Fruit fly (Drosophila melanogaster) whole organism, wandering third instar larva: ENCODE results near the gene Shc.

Source experiments
- Abd-B ChIP-seq: fragments of >200 bp; optimal IDR thresholded peaks from 2 replicates; lab custom pipeline; 2017; ENCODE audit warnings: missing biosample characterization, missing genetic modification characterization
- CG32264 ChIP-seq: fragments of 200-800 bp; sonication (Bioruptor generic); optimal IDR thresholded peaks from 2 replicates; lab custom pipeline; 2016; ENCODE audit warnings: missing biosample characterization, missing genetic modification characterization
- CG9705 ChIP-seq: fragments of 200-800 bp; sonication (Bioruptor generic); optimal IDR thresholded peaks from 2 replicates; lab custom pipeline; 2018; ENCODE audit warnings: missing biosample characterization, mild to moderate bottlenecking, missing genetic modification characterization
- CrebA ChIP-seq: fragments of 200-800 bp; sonication (Bioruptor generic); optimal IDR thresholded peaks from 2 replicates; lab custom pipeline; 2016; ENCODE audit warnings: missing biosample characterization, mild to moderate bottlenecking, missing genetic modification characterization, borderline replicate concordance
- Dfd ChIP-seq: fragments of >200 bp; optimal IDR thresholded peaks from 2 replicates; lab custom pipeline; 2017; ENCODE audit warnings: missing biosample characterization, missing genetic modification characterization
- Dif ChIP-seq: fragments of 200-275, 200-300 bp; sonication (Bioruptor generic); optimal IDR thresholded peaks from 2 replicates; lab custom pipeline; 2018; ENCODE audit warnings: missing biosample characterization, missing genetic modification characterization; ENCODE audit not compliant: partially characterized antibody
- GATAd ChIP-seq: sonication (Bioruptor generic); optimal IDR thresholded peaks from 2 replicates; lab custom pipeline; 2016; ENCODE audit warnings: missing biosample characterization, missing genetic modification characterization
- HLH106 ChIP-seq: fragments of 200-800 bp; optimal IDR thresholded peaks from 3 replicates; lab custom pipeline; 2019; ENCODE audit warnings: missing biosample characterization, mild to moderate bottlenecking, missing genetic modification characterization, moderate library complexity
- Hnf4 ChIP-seq: fragments of 200-800 bp; sonication (Bioruptor generic); optimal IDR thresholded peaks from 2 replicates; lab custom pipeline; 2016; ENCODE audit warnings: missing biosample characterization, mild to moderate bottlenecking, missing genetic modification characterization
- Hr78 ChIP-seq: fragments of >200 bp; optimal IDR thresholded peaks from 2 replicates; lab custom pipeline; 2017; ENCODE audit warnings: missing biosample characterization, missing genetic modification characterization
- Hr83 ChIP-seq: fragments of 200-300 bp; sonication (Bioruptor generic); optimal IDR thresholded peaks from 2 replicates; lab custom pipeline; 2016; ENCODE audit warnings: missing biosample characterization, mild to moderate bottlenecking, missing genetic modification characterization, moderate library complexity; ENCODE audit not compliant: poor library complexity, severe bottlenecking
- Jra ChIP-seq: sonication (Bioruptor generic); optimal IDR thresholded peaks from 2 replicates; lab custom pipeline; 2016; ENCODE audit warnings: missing biosample characterization, missing genetic modification characterization
- Mio ChIP-seq: sonication (Bioruptor generic); optimal IDR thresholded peaks from 2 replicates; lab custom pipeline; 2016; ENCODE audit warnings: missing biosample characterization, missing genetic modification characterization
- Myc ChIP-seq: fragments of >200 bp; optimal IDR thresholded peaks from 2 replicates; lab custom pipeline; 2017
- N ChIP-seq: fragments of >200 bp; optimal IDR thresholded peaks from 2 replicates; lab custom pipeline; 2018; ENCODE audit warnings: missing biosample characterization, missing external identifiers, missing genetic modification characterization
- OdsH ChIP-seq: fragments of 200-800 bp; sonication (Bioruptor generic); optimal IDR thresholded peaks from 2 replicates; lab custom pipeline; 2016; ENCODE audit warnings: missing biosample characterization, mild to moderate bottlenecking, missing genetic modification characterization
- Rel ChIP-seq, 2 experiments: fragments of 200-800 bp; sonication (Bioruptor generic) in 1 of 2; optimal IDR thresholded peaks; 2 replicates in 1 of 2; 3 replicates in 1 of 2; lab custom pipeline; 2016 to 2019; ENCODE audit warnings: mild to moderate bottlenecking in 2 of 2, missing biosample characterization in 2 of 2, missing genetic modification characterization in 2 of 2, moderate library complexity in 1 of 2
- Sp1 ChIP-seq: fragments of 200-800 bp; sonication (Bioruptor generic); optimal IDR thresholded peaks from 3 replicates; lab custom pipeline; 2019; ENCODE audit warnings: missing biosample characterization, mild to moderate bottlenecking, missing genetic modification characterization, moderate library complexity
- Vsx2 ChIP-seq: fragments of 200-300, 225-300 bp; sonication (Bioruptor generic); optimal IDR thresholded peaks from 2 replicates; lab custom pipeline; 2018; ENCODE audit warnings: missing biosample characterization, missing genetic modification characterization; ENCODE audit not compliant: partially characterized antibody
- br ChIP-seq: fragments of 200-800 bp; sonication (Bioruptor generic); optimal IDR thresholded peaks from 2 replicates; lab custom pipeline; 2016; ENCODE audit warnings: missing biosample characterization, missing genetic modification characterization
- brk ChIP-seq: fragments of 200-800 bp; sonication (Bioruptor generic); optimal IDR thresholded peaks from 2 replicates; lab custom pipeline; 2016; ENCODE audit warnings: missing biosample characterization, mild to moderate bottlenecking, missing genetic modification characterization
- dl ChIP-seq, 2 experiments: fragments of 175-275, 200-275 bp in 1 of 2; fragments of 200-275 bp in 1 of 2; sonication (Bioruptor generic); optimal IDR thresholded peaks; lab custom pipeline; 2018; ENCODE audit warnings: mild to moderate bottlenecking in 2 of 2, missing biosample characterization in 2 of 2, missing genetic modification characterization in 2 of 2, moderate library complexity in 2 of 2; ENCODE audit not compliant: partially characterized antibody in 2 of 2, insufficient read depth in 1 of 2
- dmrt93B ChIP-seq: fragments of 200-800 bp; sonication (Bioruptor generic); optimal IDR thresholded peaks from 2 replicates; lab custom pipeline; 2018; ENCODE audit warnings: missing biosample characterization, mild to moderate bottlenecking, missing genetic modification characterization
- dsf ChIP-seq: sonication (Bioruptor generic); optimal IDR thresholded peaks from 2 replicates; lab custom pipeline; 2016; ENCODE audit warnings: missing biosample characterization, missing genetic modification characterization, borderline replicate concordance
- ey ChIP-seq: fragments of 200-800 bp; sonication (Bioruptor generic); optimal IDR thresholded peaks from 2 replicates; lab custom pipeline; 2016; ENCODE audit warnings: missing biosample characterization, missing genetic modification characterization
- foxo ChIP-seq, 2 experiments: fragments of 200-800 bp; sonication (Bioruptor generic); optimal IDR thresholded peaks; 2 replicates in 1 of 2; 3 replicates in 1 of 2; lab custom pipeline; 2016 to 2017; ENCODE audit warnings: missing biosample characterization in 2 of 2, missing genetic modification characterization in 2 of 2
- fru ChIP-seq: fragments of 200-800 bp; sonication (Bioruptor generic); optimal IDR thresholded peaks from 3 replicates; lab custom pipeline; 2016; ENCODE audit warnings: missing biosample characterization, mild to moderate bottlenecking, missing genetic modification characterization
- h ChIP-seq: fragments of 200-800 bp; sonication (Bioruptor generic); optimal IDR thresholded peaks from 3 replicates; lab custom pipeline; 2016; ENCODE audit warnings: missing biosample characterization, mild to moderate bottlenecking, missing genetic modification characterization
- jim ChIP-seq: fragments of 175-275, 200-325 bp; sonication (Bioruptor generic); optimal IDR thresholded peaks from 2 replicates; lab custom pipeline; 2016; ENCODE audit warnings: missing biosample characterization, mild to moderate bottlenecking, missing genetic modification characterization
- lola ChIP-seq: fragments of >200 bp; optimal IDR thresholded peaks from 2 replicates; lab custom pipeline; 2017; ENCODE audit warnings: missing biosample characterization, missing genetic modification characterization
- pan ChIP-seq: fragments of >200 bp; optimal IDR thresholded peaks from 2 replicates; lab custom pipeline; 2017
- psq ChIP-seq: fragments of 200-800 bp; sonication (Bioruptor generic); optimal IDR thresholded peaks from 3 replicates; lab custom pipeline; 2017; ENCODE audit warnings: missing biosample characterization, mild to moderate bottlenecking, missing genetic modification characterization, moderate library complexity
- rgr ChIP-seq: fragments of 200-800 bp; sonication (Bioruptor generic); optimal IDR thresholded peaks from 3 replicates; lab custom pipeline; 2016; ENCODE audit warnings: missing biosample characterization, mild to moderate bottlenecking, missing genetic modification characterization
- sage ChIP-seq: fragments of 200-800 bp; sonication (Bioruptor generic); optimal IDR thresholded peaks from 2 replicates; lab custom pipeline; 2016; ENCODE audit warnings: missing biosample characterization, mild to moderate bottlenecking, missing genetic modification characterization
- sv ChIP-seq: fragments of 200-800 bp; sonication (Bioruptor generic); optimal IDR thresholded peaks from 3 replicates; lab custom pipeline; 2016; ENCODE audit warnings: missing biosample characterization, missing genetic modification characterization
- tai ChIP-seq: sonication (Bioruptor generic); optimal IDR thresholded peaks from 2 replicates; lab custom pipeline; 2016; ENCODE audit warnings: missing biosample characterization, missing genetic modification characterization
- usp ChIP-seq: fragments of >200 bp; optimal IDR thresholded peaks from 2 replicates; lab custom pipeline; 2017; ENCODE audit warnings: missing biosample characterization, missing genetic modification characterization
- woc ChIP-seq: sonication (Bioruptor generic); optimal IDR thresholded peaks from 2 replicates; lab custom pipeline; 2016; ENCODE audit warnings: missing biosample characterization, mild to moderate bottlenecking, missing genetic modification characterization

The Shc gene

dm6 chr3L:9383345-9384075 is 43.3 kb upstream of the Shc start, which contains the start of gene Hsp27:
Hsp27 (plus strand) TSS chr3L:9384063.
- peak; percentile 96 for TF ChIP-seq GATAd (GFP tag; lab: Kevin White, UChicago)
- TF ChIP-seq CG32264 (GFP tag; lab: Kevin White, UChicago): peak; percentile 99
- TF ChIP-seq fru (GFP tag; lab: Kevin White, UChicago): peak; percentile 100
- TF ChIP-seq Mio: peak; percentile 93
- TF ChIP-seq ey: peak; percentile 99
- no peak for TF ChIP-seq Hr78 (GFP tag; lab: Kevin White, UChicago)
- peak; percentile 100 for TF ChIP-seq HLH106 (tag; lab: Kevin White, UChicago)
- TF ChIP-seq h: peak; percentile 100
- peak; percentile 96 for TF ChIP-seq dsf (GFP tag; lab: Kevin White, UChicago)
- TF ChIP-seq psq (GFP tag; lab: Kevin White, UChicago): peak; percentile 100
- TF ChIP-seq woc (GFP tag; lab: Kevin White, UChicago): peak; percentile 100
- peak; percentile 100 for TF ChIP-seq dmrt93B (GFP tag; lab: Kevin White, UChicago)
- TF ChIP-seq CrebA (GFP tag; lab: Kevin White, UChicago): no peak
- TF ChIP-seq Hr83 (GFP tag; lab: Kevin White, UChicago): peak; percentile 99
- peak; percentile 96 for TF ChIP-seq tai (GFP tag; lab: Kevin White, UChicago)
- TF ChIP-seq lola (GFP tag; lab: Kevin White, UChicago): no peak
- peak; percentile 98 for TF ChIP-seq brk (GFP tag; lab: Kevin White, UChicago)
- TF ChIP-seq Jra: peak; percentile 98
- TF ChIP-seq Myc (lab: Kevin White, UChicago): no peak
- no peak for TF ChIP-seq Dif (GFP tag; lab: Kevin White, UChicago)
- TF ChIP-seq sv (GFP tag; lab: Kevin White, UChicago): peak; percentile 96
- TF ChIP-seq Vsx2 (GFP tag; lab: Kevin White, UChicago): no peak
- TF ChIP-seq Abd-B (GFP tag; lab: Kevin White, UChicago): no peak
- no peak for TF ChIP-seq Dfd (GFP tag; lab: Kevin White, UChicago)
- peak; percentile 100 for TF ChIP-seq br
- peak; percentile 78 for TF ChIP-seq jim (GFP tag; lab: Kevin White, UChicago)
- TF ChIP-seq OdsH (GFP tag; lab: Kevin White, UChicago): peak; percentile 100
- peak; percentile 97 to 100 for TF ChIP-seq foxo (GFP tag; optimal IDR thresholded peaks at IDR 0.05; lab: Kevin White, UChicago)
- peak; percentile 99 for TF ChIP-seq Hnf4 (GFP tag; lab: Kevin White, UChicago)
- TF ChIP-seq Sp1: peak; percentile 100
- TF ChIP-seq pan (lab: Kevin White, UChicago): no peak
- no peak for TF ChIP-seq dl (GFP tag; optimal IDR thresholded peaks at IDR 0.05; lab: Kevin White, UChicago; ENCODE audit: insufficient read depth in 1 of 2, partially characterized antibody in 2 of 2)
- TF ChIP-seq CG9705 (GFP tag; lab: Kevin White, UChicago): peak; percentile 98
- peak; percentile 99 for TF ChIP-seq sage (GFP tag; lab: Kevin White, UChicago)
- TF ChIP-seq rgr: peak; percentile 100
- TF ChIP-seq N (GFP tag; lab: Kevin White, UChicago): no peak
- no peak for TF ChIP-seq usp (GFP tag; lab: Kevin White, UChicago)
- TF ChIP-seq Rel (GFP tag; optimal IDR thresholded peaks at IDR 0.05; lab: Kevin White, UChicago): peak; percentile 99
- peak; percentile 94 for TF ChIP-seq Rel (tag; optimal IDR thresholded peaks at IDR 0.05; lab: Kevin White, UChicago)

- TF ChIP-seq jim (GFP tag; lab: Kevin White, UChicago) (no peak), psq (GFP tag; lab: Kevin White, UChicago) (peak; percentile 54), lola (GFP tag; lab: Kevin White, UChicago) (no peak), Mio (no peak), CG9705 (GFP tag; lab: Kevin White, UChicago) (no peak), HLH106 (tag; lab: Kevin White, UChicago) (no peak)
These were observed 42.2 kb upstream of the Shc start for dm6 chr3L:9384445-9385079.
